Fruit fly (Drosophila melanogaster): ENCODE measurements around the gene Meltrin.

Gene Meltrin

DNA sequence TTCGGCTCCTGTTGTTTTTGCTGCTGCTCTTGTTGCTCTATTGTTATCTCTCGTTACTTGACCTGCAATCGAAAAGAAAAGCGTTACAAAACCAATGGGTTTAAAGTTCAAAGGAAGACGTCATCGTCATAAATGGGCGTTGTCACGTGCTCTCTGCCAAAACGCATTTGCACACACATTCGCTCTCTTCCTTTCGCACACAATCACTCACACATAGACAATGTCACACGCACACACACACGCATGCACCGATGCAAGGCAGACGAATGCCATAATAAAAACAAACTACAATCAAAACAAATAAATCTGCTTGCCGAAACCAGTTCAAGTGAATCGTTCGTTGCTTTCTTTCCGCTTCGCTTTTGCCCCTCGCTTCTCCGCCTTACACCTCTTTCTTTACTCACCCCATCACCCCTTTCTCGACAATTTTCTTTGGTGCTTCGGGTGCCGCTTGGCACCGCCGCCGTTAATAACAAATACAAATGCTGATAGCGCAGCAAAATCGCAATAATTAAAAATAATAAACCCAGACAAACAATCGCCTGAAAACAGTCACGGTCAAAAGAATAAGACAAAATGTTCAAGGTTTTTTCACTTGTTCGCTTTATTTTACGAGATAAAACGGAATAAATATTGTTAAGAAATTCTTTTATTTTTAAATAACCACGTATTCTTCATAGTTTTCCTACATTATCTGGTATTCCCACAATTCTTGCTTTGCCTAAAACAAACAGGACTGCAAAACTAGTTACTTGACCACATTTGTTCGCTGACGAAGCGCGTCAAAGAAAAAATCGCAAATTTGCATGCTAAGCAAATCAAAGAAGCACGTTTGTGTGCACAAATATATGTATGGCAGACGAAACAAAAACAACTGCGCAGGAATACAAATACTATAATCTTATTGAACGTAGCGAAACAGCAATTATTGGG lies 47.5 kb downstream of the Meltrin start:
- TF ChIP-seq pan (optimal IDR thresholded peaks at IDR 0.05) (no peak), psq (optimal IDR thresholded peaks at IDR 0.05) (peak; percentile 2)

DNA sequence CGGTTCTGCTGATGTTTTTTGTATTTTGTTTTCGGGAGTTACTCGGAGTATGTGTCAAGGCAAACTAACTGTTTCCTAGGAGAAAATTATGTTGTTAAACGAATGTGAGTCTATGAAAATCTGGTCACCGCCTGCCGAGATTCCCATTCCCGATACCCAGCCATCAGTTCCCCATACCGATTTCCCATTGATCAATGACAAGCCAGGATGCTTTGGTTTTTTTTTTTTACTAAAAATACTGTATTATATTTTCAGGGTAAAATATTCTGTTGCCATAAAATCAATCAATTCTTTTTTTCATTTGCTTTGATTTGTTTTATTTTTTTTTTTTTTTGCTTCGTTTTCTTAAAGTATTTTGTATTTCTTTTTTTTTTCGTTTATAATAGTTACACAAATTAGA lies 54.6 kb downstream of the Meltrin start, which contains the start of gene CG7886:
Gene CG7886, minus strand, starts transcription at position 101 of the 400 bp plus-strand sequence.
- TF ChIP-seq usp (GFP tag; optimal IDR thresholded peaks at IDR 0.05): no peak
- TF ChIP-seq pan (optimal IDR thresholded peaks at IDR 0.05): no peak
- TF ChIP-seq EcR (GFP tag; optimal IDR thresholded peaks at IDR 0.05): no peak
- no peak for TF ChIP-seq psq (optimal IDR thresholded peaks at IDR 0.05)
- TF ChIP-seq CG8478 (optimal IDR thresholded peaks at IDR 0.05): no peak
- TF ChIP-seq Dll (optimal IDR thresholded peaks at IDR 0.05): no peak

DNA sequence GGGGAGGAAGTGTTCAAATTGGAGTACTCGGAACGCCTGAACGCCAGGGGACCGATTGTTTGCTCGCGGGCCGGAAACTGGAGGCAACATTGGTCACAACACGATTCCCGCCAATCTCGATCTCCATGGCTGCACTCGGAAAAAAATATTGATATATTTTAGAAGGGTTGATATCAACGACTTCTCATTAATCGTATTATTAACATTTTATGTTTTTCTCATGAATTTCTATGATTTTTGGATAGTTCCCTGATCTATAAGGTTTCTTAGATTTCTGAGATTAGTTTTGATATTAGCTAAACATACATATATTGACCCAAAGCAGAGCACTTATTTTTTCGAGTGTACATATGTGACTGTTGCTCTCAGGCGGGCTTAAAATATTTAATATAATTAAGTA lies 65.2 kb downstream of the Meltrin start:
- TF ChIP-seq pan (optimal IDR thresholded peaks at IDR 0.05) (no peak), CG8478 (optimal IDR thresholded peaks at IDR 0.05) (no peak), Dll (optimal IDR thresholded peaks at IDR 0.05) (no peak), usp (GFP tag; optimal IDR thresholded peaks at IDR 0.05) (no peak), psq (optimal IDR thresholded peaks at IDR 0.05) (no peak), EcR (GFP tag; optimal IDR thresholded peaks at IDR 0.05) (no peak)

DNA sequence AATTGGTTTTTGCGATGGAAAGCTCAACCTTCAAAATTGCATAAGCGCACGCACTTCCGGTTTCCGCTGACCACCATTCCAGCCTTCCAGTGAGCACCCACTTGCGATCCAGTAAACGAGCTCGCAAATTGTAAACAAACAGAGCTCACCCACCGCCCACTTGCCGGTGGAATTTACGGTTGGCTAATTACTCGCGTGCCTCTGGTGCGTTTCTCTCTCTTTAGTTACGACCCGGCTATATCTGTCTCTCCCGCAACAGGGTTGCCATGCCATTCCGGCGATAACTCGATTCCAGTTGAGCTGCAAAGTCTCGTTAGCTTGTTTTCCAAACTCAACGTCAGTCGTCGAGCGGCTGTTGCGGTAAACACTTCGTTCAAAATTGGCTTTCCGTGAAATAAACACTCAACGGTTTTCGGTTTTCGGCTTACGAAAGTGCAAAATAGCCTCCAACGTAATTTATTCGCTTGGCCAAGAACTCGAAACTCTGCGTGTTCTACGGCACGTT lies 66.9 kb downstream of the Meltrin start, which contains the start of gene Cad88C:
Gene Cad88C, plus strand, starts transcription at position 360 of the 505 bp plus-strand sequence.
- no peak for TF ChIP-seq pan (optimal IDR thresholded peaks at IDR 0.05)
- no peak for TF ChIP-seq usp (GFP tag; optimal IDR thresholded peaks at IDR 0.05)
- no peak for TF ChIP-seq CG8478 (optimal IDR thresholded peaks at IDR 0.05)
- TF ChIP-seq Dll (optimal IDR thresholded peaks at IDR 0.05): no peak
- TF ChIP-seq EcR (GFP tag; optimal IDR thresholded peaks at IDR 0.05): no peak
- TF ChIP-seq psq (optimal IDR thresholded peaks at IDR 0.05): no peak

DNA sequence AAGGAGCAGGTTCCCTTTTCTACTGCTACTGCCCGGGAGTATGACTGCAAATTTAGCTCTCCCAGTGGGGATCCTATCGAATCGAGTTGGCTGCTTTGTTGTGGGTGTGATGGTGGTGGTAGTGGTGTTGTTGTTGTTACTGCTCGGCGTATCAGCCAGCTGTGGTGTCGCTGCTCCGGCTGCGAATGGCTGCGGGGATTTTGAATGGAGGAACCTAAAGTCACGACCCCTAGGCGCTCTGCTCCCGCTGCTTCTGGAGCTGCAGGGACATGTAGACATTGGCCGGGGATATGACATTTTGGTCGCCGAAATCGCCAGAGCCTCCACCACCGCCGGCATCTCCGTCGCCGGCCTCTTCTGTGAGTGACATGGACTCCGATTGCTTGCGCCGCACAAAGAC lies 70.3 kb downstream of the Meltrin start:
- no peak for TF ChIP-seq Dll (optimal IDR thresholded peaks at IDR 0.05)
- no peak for TF ChIP-seq pan (optimal IDR thresholded peaks at IDR 0.05)
- no peak for TF ChIP-seq usp (GFP tag; optimal IDR thresholded peaks at IDR 0.05)
- no peak for TF ChIP-seq psq (optimal IDR thresholded peaks at IDR 0.05)
- no peak for TF ChIP-seq CG8478 (optimal IDR thresholded peaks at IDR 0.05)
- no peak for TF ChIP-seq EcR (GFP tag; optimal IDR thresholded peaks at IDR 0.05)

DNA sequence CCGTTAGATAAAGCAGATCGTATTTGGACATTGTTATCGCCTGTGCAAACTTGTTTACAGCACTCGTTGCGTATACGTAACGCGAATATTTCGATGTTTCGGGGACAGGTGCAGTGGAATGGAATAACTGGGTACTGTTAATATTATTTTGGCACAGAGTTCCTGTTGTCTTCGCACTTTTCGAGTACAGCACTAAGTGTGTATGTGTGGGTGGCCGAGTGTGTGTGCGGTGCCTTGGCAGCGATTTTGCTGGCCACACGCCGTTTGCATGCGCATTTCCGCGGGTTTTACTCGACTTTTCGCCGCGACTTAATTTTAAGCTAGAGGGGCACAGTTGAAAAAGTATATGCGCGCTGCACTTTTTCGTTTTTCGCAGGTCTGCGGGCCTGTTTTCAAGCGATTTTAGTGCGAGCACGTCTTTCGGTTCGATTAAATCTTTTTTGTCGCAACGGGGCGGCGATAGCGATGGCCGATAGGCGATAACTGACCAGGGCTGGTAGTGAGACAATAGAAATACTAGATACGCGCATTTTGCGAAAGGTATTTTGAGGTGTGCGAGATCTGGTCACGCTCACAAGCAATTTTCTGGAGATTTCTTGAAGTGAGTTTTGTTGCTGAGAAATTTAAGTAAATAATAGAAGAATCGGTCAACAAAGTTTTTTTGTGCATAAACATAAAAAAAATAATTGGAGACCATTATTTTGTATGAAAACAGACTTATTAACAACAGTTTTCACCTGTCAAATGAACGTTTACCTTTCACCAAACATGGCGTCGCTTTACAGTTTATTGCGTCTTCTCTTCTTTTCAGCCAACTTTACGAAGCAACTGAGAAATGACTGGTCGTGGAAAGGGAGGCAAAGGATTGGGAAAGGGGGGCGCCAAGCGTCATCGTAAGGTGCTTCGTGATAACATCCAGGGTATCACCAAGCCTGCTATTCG lies 71.6 kb downstream of the Meltrin start, which contains the start of the genes put and His4r:
Gene put, minus strand, starts transcription at position 489 of the 942 bp plus-strand sequence.
Gene His4r, plus strand, starts transcription at position 541 of the 942 bp plus-strand sequence.
- TF ChIP-seq psq (optimal IDR thresholded peaks at IDR 0.05): no peak
- no peak for TF ChIP-seq CG8478 (optimal IDR thresholded peaks at IDR 0.05)
- no peak for TF ChIP-seq usp (GFP tag; optimal IDR thresholded peaks at IDR 0.05)
- no peak for TF ChIP-seq pan (optimal IDR thresholded peaks at IDR 0.05)
- no peak for TF ChIP-seq Dll (optimal IDR thresholded peaks at IDR 0.05)
- no peak for TF ChIP-seq EcR (GFP tag; optimal IDR thresholded peaks at IDR 0.05)

DNA sequence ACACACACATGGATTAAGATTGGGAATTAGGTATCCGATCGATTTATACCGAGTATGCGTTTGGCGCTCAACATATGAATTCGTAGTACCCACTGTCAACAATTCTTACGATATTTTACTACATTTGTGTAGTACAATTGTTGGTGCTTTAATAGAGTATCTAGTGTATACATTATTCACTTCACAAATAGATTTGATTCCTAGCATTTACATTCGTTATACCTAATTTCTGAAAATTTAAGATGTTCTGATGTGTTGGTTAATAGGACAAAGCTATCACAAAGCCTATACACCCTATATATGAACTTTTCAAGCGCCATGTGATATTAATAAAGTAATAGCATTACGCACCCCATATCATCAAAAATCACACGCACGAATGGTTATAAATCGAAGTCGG lies 72.4 kb downstream of the Meltrin start:
- no peak for TF ChIP-seq CG8478 (optimal IDR thresholded peaks at IDR 0.05)
- TF ChIP-seq pan (optimal IDR thresholded peaks at IDR 0.05): no peak
- no peak for TF ChIP-seq psq (optimal IDR thresholded peaks at IDR 0.05)
- no peak for TF ChIP-seq Dll (optimal IDR thresholded peaks at IDR 0.05)
- TF ChIP-seq EcR (GFP tag; optimal IDR thresholded peaks at IDR 0.05): no peak
- no peak for TF ChIP-seq usp (GFP tag; optimal IDR thresholded peaks at IDR 0.05)

DNA sequence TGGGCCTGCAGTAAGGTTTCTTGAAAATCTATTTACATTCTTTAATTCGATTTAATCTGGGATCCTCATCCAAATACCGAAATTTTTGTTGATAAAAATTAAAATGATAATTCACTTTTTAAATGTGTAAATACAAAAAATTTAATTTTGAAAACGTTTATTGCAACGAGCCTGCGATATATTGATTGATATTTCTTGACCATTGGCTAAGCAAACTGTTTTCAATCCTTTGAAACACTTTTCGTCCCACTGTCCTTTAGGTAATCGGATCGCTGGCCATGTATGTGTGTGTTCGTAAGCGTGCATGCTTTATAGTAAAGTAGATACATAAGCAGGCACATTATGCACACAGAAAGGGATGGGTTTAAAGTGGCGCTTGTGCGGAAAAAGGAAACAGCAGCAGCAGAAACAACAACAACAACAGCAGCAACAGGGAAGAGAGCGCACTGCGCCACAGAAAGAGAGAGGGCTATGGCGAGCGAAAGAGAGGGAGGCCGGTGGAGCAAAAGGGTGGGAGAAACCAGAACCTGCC lies 72.9 kb downstream of the Meltrin start:
- TF ChIP-seq pan (optimal IDR thresholded peaks at IDR 0.05) (no peak), psq (optimal IDR thresholded peaks at IDR 0.05) (no peak), Dll (optimal IDR thresholded peaks at IDR 0.05) (no peak), EcR (GFP tag; optimal IDR thresholded peaks at IDR 0.05) (no peak), usp (GFP tag; optimal IDR thresholded peaks at IDR 0.05) (no peak), CG8478 (optimal IDR thresholded peaks at IDR 0.05) (no peak)

DNA sequence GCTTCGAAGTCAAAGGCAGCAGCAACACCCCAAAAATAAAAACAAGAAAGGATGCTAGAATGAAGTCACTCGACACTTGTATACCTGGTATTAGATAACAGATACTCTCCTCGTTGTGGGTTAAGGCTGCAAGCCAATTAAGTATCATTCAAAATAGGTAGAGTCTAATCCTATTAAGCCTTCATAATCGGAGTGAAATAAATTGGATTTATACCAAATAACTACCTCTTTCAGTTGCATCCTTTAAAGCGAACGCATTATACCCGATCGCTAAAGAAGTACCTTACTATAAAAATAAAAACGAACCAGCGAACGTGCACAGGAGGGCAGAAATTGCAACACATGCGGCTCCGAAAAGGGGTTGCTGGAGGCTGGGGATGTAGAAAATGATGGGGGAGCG lies 74.5 kb downstream of the Meltrin start:
- TF ChIP-seq usp (GFP tag; optimal IDR thresholded peaks at IDR 0.05) (no peak), Dll (optimal IDR thresholded peaks at IDR 0.05) (no peak), EcR (GFP tag; optimal IDR thresholded peaks at IDR 0.05) (no peak), pan (optimal IDR thresholded peaks at IDR 0.05) (no peak), CG8478 (optimal IDR thresholded peaks at IDR 0.05) (no peak)

Measured in whole organism.